Worm (Caenorhabditis elegans): Measurements from ENCODE around the gene F57B1.1.

DNA sequence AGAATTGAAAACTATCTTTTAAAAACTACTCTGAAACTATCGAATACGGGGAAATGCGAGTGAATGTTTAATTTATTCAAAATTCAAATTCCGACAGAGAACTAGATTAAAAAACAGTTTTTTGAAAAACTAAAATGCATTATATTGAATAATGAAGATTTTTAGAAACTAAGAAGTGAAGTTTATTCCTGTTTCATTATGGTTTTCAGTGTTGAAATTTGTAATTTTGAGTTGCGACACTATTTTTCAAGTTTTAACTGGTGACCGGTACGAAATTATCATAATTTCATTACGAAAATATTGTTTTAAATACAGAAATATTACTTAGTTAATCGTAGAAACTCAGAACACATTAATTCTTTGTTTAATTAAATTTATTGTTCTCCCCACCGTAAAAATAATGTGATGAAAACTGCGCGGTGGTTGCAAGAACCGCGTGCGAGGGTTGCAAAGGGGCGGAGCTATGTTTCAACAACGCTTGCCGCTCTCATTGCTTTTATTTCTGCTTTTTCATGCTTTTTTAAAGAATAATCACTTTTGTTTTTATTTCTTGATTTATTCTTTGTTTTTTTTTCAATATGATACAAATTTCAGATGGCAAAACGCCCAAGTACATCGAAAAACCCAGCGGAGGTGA lies 19.2 kb downstream of the F57B1.1 start, which contains the start of gene him-17:
- TF ChIP-seq lin-15B (tag; optimal IDR thresholded peaks at IDR 0.05) (no peak), lin-13 (GFP tag; optimal IDR thresholded peaks at IDR 0.05) (no peak), unc-130 (GFP tag; optimal IDR thresholded peaks at IDR 0.05) (no peak), nhr-28 (tag; optimal IDR thresholded peaks at IDR 0.05) (no peak), nhr-11 (tag; optimal IDR thresholded peaks at IDR 0.05) (no peak), cey-2 (tag; optimal IDR thresholded peaks at IDR 0.05; ENCODE audit: borderline replicate concordance, insufficient read depth) (no peak), fkh-10 (GFP tag; optimal IDR thresholded peaks at IDR 0.05) (no peak), aly-2 (tag; optimal IDR thresholded peaks at IDR 0.05) (no peak), pha-4 (GFP tag; IDR thresholded peaks at IDR 0.05) (no peak), pha-4 (tag; optimal IDR thresholded peaks at IDR 0.05) (no peak), ama-1 (optimal IDR thresholded peaks at IDR 0.05) (no peak), ces-1 (GFP tag; optimal IDR thresholded peaks at IDR 0.05) (no peak), Y5F2A.4 (GFP tag; optimal IDR thresholded peaks at IDR 0.05) (no peak), hif-1 (tag; optimal IDR thresholded peaks at IDR 0.05) (no peak), saeg-2 (GFP tag; IDR thresholded peaks at IDR 0.05) (no peak)

All from whole organism, L4 larva.